Worm (Caenorhabditis elegans) whole organism, L2 larva: ENCODE data around the gene str-101.
"Not testable (repeated sequence)": the region's sequence is repeated elsewhere in the genome, so short reads cannot be mapped to it uniquely, and the experiment has no call there.

Source experiments
- R02D3.7 ChIP-seq: fragments of 150-350 bp; optimal IDR thresholded peaks from 2 replicates; lab custom pipeline; 2014; ENCODE audit warnings: missing biosample characterization, missing genetic modification characterization
- blmp-1 ChIP-seq: sonication (generic microtip); optimal IDR thresholded peaks from 2 replicates; lab custom pipeline; 2017; ENCODE audit warnings: missing genetic modification characterization, mild to moderate bottlenecking, missing compliant biosample characterization, antibody characterized with exemption, moderate library complexity; ENCODE audit not compliant: insufficient read depth
- ceh-16 ChIP-seq: fragments of 150-350 bp; optimal IDR thresholded peaks from 2 replicates; lab custom pipeline; 2014; ENCODE audit warnings: missing biosample characterization, missing genetic modification characterization
- crh-2 ChIP-seq: sonication (generic microtip); optimal IDR thresholded peaks from 2 replicates; lab custom pipeline; 2017; ENCODE audit warnings: missing biosample characterization, missing genetic modification characterization
- dmd-4 ChIP-seq: sonication (generic microtip); optimal IDR thresholded peaks from 2 replicates; lab custom pipeline; 2017; ENCODE audit warnings: missing biosample characterization, missing genetic modification characterization
- egl-27 ChIP-seq: sonication (generic microtip); optimal IDR thresholded peaks from 3 replicates; lab custom pipeline; 2017; ENCODE audit warnings: missing biosample characterization, missing genetic modification reagents, missing genetic modification characterization
- elt-1 ChIP-seq: fragments of 150-350 bp; optimal IDR thresholded peaks from 2 replicates; lab custom pipeline; 2014; ENCODE audit warnings: missing biosample characterization, missing genetic modification characterization
- elt-3 ChIP-seq: sonication (generic microtip); optimal IDR thresholded peaks from 2 replicates; lab custom pipeline; 2017; ENCODE audit warnings: missing biosample characterization, missing genetic modification characterization
- fos-1 ChIP-seq: fragments of 150-350 bp; optimal IDR thresholded peaks from 2 replicates; lab custom pipeline; 2014; ENCODE audit warnings: missing biosample characterization, missing genetic modification characterization
- gmeb-1 ChIP-seq: fragments of 150-350 bp; optimal IDR thresholded peaks from 2 replicates; lab custom pipeline; 2014; ENCODE audit warnings: missing biosample characterization, missing genetic modification characterization
- mab-5 ChIP-seq: fragments of 150-350 bp; optimal IDR thresholded peaks from 2 replicates; lab custom pipeline; 2014; ENCODE audit warnings: missing biosample characterization, missing genetic modification characterization
- nhr-11 ChIP-seq: fragments of 150-350 bp; optimal IDR thresholded peaks from 2 replicates; lab custom pipeline; 2014; ENCODE audit warnings: missing biosample characterization, missing genetic modification characterization
- nhr-12 ChIP-seq: fragments of 150-350 bp; optimal IDR thresholded peaks from 2 replicates; lab custom pipeline; 2014; ENCODE audit warnings: missing biosample characterization, missing genetic modification characterization
- nhr-129 ChIP-seq: fragments of 150-350 bp; optimal IDR thresholded peaks from 2 replicates; lab custom pipeline; 2014; ENCODE audit warnings: missing biosample characterization, missing genetic modification characterization
- nhr-21 ChIP-seq: fragments of 150-350 bp; optimal IDR thresholded peaks from 2 replicates; lab custom pipeline; 2014; ENCODE audit warnings: missing biosample characterization, missing genetic modification characterization
- nhr-6 ChIP-seq: fragments of 150-350 bp; optimal IDR thresholded peaks from 2 replicates; lab custom pipeline; 2014; ENCODE audit warnings: missing biosample characterization, missing genetic modification characterization
- nhr-77 ChIP-seq: fragments of 150-350 bp; optimal IDR thresholded peaks from 2 replicates; lab custom pipeline; 2014; ENCODE audit warnings: missing biosample characterization, missing genetic modification characterization
- peb-1 ChIP-seq: fragments of 150-350 bp; optimal IDR thresholded peaks from 2 replicates; lab custom pipeline; 2014; ENCODE audit warnings: missing biosample characterization, missing genetic modification characterization
- skn-1 ChIP-seq: sonication (generic microtip); optimal IDR thresholded peaks from 2 replicates; lab custom pipeline; 2017; ENCODE audit warnings: missing biosample characterization, missing genetic modification characterization
- unc-55 ChIP-seq: fragments of 150-350 bp; sonication (generic microtip); optimal IDR thresholded peaks from 3 replicates; lab custom pipeline; 2014; ENCODE audit warnings: missing biosample characterization, missing genetic modification reagents, missing genetic modification characterization
- unc-62 ChIP-seq: fragments of 150-350 bp; optimal IDR thresholded peaks from 2 replicates; lab custom pipeline; 2014; ENCODE audit warnings: missing biosample characterization, missing genetic modification reagents, missing genetic modification characterization
- zag-1 ChIP-seq: fragments of 150-350 bp; optimal IDR thresholded peaks from 2 replicates; lab custom pipeline; 2014; ENCODE audit warnings: missing biosample characterization, missing genetic modification characterization
- ztf-11 ChIP-seq: sonication (generic microtip); optimal IDR thresholded peaks from 2 replicates; lab custom pipeline; 2017; ENCODE audit warnings: missing biosample characterization, missing genetic modification characterization
- ztf-4 ChIP-seq: fragments of 150-350 bp; optimal IDR thresholded peaks from 2 replicates; lab custom pipeline; 2014; ENCODE audit warnings: missing biosample characterization, missing genetic modification characterization

The str-101 gene

DNA sequence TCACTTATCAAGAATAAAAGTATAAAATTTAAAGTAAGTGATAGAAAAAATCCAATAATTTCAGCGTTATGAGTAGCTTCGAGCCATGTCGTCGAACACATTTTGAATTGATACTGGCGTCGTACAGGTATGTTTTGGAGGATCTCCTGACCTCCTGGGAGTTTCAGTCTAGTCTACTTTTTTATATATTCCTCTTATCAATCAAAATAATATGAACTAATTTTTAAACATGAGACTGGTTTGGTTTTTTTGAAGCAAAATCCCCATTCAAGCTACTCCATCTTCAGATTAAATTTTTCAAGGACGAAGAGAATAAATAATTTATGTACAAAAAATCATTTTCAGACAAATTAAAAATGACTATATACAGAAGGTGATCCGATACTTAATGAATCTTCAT lies at the start of gene str-101:
Gene str-101 (minus strand): TSS at position 101 of the 400 bp plus-strand sequence.
- TF ChIP-seq egl-27 (tag; lab: Kevin White, UChicago) (no peak), unc-62 (GFP tag; lab: Kevin White, UChicago) (no peak), blmp-1 (tag; lab: Kevin White, UChicago) (no peak), ztf-11 (tag; lab: Kevin White, UChicago) (no peak), skn-1 (no peak), unc-55 (GFP tag; lab: Kevin White, UChicago) (no peak), elt-1 (no peak), elt-3 (tag; lab: Kevin White, UChicago) (no peak), fos-1 (no peak), nhr-129 (tag; lab: Kevin White, UChicago) (no peak), nhr-12 (tag; lab: Kevin White, UChicago) (no peak)

DNA sequence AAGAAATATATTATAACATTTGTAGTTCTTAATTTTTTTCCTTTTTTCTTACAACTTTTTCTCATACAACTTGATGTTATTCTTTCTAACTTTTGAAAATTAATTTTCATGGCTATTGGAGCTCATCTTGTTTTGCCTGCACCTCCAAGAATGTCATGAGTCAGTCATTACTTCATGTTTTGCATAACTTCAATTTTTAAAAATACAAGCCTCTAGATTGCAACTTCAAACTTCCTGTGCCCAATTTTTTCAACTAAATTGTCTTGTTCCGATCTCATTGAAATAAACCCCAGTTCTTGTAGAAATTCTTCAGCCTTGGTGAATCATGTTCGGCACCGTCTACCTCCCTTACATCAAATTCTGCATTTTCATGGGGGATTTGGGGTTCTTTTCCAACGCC lies 46.7 kb upstream of the str-101 start, which contains the start of gene str-9:
Gene str-9 (plus strand): TSS at position 301 of the 400 bp plus-strand sequence.
- TF ChIP-seq R02D3.7 (tag; lab: Kevin White, UChicago) = no peak
- no peak for TF ChIP-seq skn-1
- TF ChIP-seq unc-55 (GFP tag; lab: Kevin White, UChicago) = no peak
- no peak for TF ChIP-seq nhr-12 (tag; lab: Kevin White, UChicago)

DNA sequence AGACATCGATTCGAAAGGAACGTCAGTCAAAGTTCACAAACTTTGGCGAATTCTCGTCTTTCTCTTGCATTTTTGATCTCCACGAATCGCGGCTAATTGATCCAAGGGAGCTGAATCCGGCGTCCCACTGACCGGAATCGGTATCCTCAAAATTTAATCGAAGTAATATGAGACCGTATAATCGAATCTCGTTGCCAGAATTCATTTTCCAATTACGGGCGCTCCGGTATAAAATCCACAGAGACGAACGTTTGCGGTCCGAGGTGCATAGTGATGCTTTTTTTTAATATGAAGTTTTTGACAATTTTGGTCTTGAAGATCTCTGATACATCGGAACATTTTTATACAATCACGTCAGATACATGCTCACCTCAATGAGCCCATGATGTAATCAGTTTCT lies 45.8 kb upstream of the str-101 start:
- TF ChIP-seq blmp-1 (tag; lab: Kevin White, UChicago) (no peak), skn-1 (no peak), egl-27 (tag; lab: Kevin White, UChicago) (no peak), mab-5 (no peak), ceh-16 (tag; lab: Kevin White, UChicago) (no peak)

DNA sequence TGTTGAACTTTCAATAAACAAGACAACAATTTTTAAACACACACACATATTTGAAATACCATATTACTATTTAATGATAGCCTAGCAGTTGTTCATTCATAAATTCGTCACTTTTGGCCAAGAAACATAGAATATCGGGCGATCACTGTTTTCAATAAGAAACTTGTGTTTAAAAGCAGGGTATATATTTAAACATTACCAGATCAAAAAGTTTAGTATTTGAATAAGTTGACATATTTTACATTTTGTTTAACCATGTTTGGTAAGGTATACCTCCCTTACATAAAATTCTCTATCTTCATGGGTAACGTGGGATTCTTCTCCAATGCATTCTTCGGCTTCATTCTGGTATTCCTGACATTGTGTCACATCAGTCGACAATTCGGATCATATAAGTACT lies 42.9 kb upstream of the str-101 start, which contains the start of gene str-8:
Gene str-8 (plus strand): TSS at position 301 of the 400 bp plus-strand sequence.
- TF ChIP-seq zag-1, elt-3, ztf-4 (tag; lab: Kevin White, UChicago): not testable (repeated sequence)

DNA sequence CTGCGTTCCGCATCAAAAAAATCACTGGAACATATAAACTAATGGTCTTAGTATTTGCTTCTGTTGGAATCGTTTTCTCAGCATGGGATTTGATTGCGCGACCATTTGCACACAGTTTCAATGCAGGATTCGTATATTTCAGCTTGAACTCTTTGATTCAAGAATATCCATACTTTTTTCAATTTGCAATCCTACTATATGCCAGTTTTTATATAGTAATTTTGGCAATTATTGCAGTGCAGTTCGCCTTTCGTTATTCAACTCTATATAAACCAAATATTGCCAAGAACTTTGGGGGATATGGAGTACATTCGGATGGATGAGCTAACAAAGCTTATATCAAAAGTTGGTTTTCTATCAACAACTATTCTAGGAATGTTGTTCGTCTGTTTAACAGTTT lies 41.1 kb upstream of the str-101 start, which contains the start of gene str-5:
Gene str-5 (plus strand): TSS at position 301 of the 400 bp plus-strand sequence.
- TF ChIP-seq nhr-11, egl-27, dmd-4 (tag; lab: Kevin White, UChicago): not testable (repeated sequence)

DNA sequence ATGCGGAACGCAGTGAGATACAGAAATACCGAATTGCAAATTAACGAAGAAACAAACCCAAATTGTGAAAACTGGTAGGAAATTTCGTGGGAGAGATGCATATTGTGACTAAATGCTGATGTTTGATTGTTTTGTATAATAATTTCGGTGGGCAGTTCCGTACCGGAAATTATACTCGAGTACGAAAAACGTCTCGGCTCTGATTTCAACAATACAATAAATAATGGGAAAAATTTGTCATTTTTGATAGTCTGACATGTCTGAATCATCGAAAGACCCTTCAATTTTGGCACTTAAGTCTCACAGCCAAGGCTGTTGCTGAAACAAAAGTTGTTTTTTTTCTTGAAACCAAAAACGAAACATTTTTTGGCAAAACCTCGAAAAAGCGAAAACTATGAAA lies 40.3 kb upstream of the str-101 start, which contains the start of gene str-43:
Gene str-43 (minus strand): TSS at position 101 of the 400 bp plus-strand sequence.
- TF ChIP-seq ztf-4 (tag; lab: Kevin White, UChicago) (no peak), peb-1 (tag; lab: Kevin White, UChicago) (no peak), R02D3.7 (tag; lab: Kevin White, UChicago) (no peak)

DNA sequence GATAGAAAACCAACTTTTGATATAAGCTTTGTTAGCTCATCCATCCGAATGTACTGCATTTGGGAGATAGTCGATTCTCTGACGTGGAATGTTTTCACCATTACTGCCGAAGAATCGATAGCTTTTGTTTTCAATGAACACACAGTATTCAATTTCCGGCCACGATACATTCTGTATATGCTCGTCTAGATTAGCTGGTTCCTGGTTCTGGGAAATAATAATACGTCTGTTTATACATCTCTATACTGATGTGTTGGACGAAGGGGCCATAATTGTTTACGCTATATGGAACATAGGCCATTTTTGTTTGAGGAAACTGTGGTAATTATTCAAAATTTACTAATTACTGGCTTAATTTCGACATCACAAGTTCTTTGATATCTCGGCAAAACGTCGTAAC lies 38.3 kb upstream of the str-101 start, which contains the start of gene str-6:
Gene str-6 (minus strand): TSS at position 101 of the 400 bp plus-strand sequence.
- no peak for TF ChIP-seq ztf-4 (tag; lab: Kevin White, UChicago)
- no peak for TF ChIP-seq crh-2 (tag; lab: Kevin White, UChicago)
- no peak for TF ChIP-seq blmp-1 (tag; lab: Kevin White, UChicago)
- no peak for TF ChIP-seq elt-3 (tag; lab: Kevin White, UChicago)
- no peak for TF ChIP-seq nhr-21 (tag; lab: Kevin White, UChicago)
- no peak for TF ChIP-seq nhr-77 (tag; lab: Kevin White, UChicago)
- TF ChIP-seq gmeb-1 = no peak
- no peak for TF ChIP-seq nhr-6
- no peak for TF ChIP-seq ztf-11 (tag; lab: Kevin White, UChicago)
- TF ChIP-seq mab-5 = no peak
- no peak for TF ChIP-seq nhr-11 (tag; lab: Kevin White, UChicago)
- TF ChIP-seq fos-1 = no peak
- TF ChIP-seq ceh-16 (tag; lab: Kevin White, UChicago) = no peak

DNA sequence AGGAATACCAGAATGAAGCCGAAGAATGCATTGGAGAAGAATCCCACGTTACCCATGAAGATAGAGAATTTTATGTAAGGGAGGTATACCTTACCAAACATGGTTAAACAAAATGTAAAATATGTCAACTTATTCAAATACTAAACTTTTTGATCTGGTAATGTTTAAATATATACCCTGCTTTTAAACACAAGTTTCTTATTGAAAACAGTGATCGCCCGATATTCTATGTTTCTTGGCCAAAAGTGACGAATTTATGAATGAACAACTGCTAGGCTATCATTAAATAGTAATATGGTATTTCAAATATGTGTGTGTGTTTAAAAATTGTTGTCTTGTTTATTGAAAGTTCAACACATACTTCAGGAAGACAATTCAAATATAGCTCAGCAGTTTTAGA lies 36.5 kb upstream of the str-101 start, which contains the start of gene T23D5.8:
Gene T23D5.8 (minus strand): TSS at position 101 of the 400 bp plus-strand sequence.
- TF ChIP-seq nhr-129 (tag; lab: Kevin White, UChicago); unc-62 (GFP tag; lab: Kevin White, UChicago); ztf-11 (tag; lab: Kevin White, UChicago): not testable (repeated sequence)
